Worm (Caenorhabditis elegans) whole organism, L4 larva: ENCODE results near the gene C51E3.9.

ENCODE experiments used
- ces-1 ChIP-seq: fragments of 150-350 bp; sonication (generic microtip); optimal IDR thresholded peaks from 4 replicates; lab custom pipeline; 2014; ENCODE audit warnings: missing biosample characterization, missing genetic modification reagents, missing genetic modification characterization
- duxl-1 ChIP-seq: sonication (generic microtip); optimal IDR thresholded peaks from 2 replicates; lab custom pipeline; 2016; ENCODE audit warnings: mild to moderate bottlenecking, missing genetic modification characterization, moderate library complexity, missing compliant biosample characterization; ENCODE audit not compliant: poor library complexity
- fkh-10 ChIP-seq: fragments of 150-350 bp; optimal IDR thresholded peaks from 2 replicates; lab custom pipeline; 2014; ENCODE audit warnings: missing biosample characterization, missing genetic modification reagents, missing genetic modification characterization
- madf-9 ChIP-seq: fragments of 200-800 bp; sonication (Bioruptor generic); conservative IDR thresholded peaks from 2 replicates; pipeline ENCODE4 v1.3.6; 2022; ENCODE audit warnings: missing genetic modification reagents, missing genetic modification characterization, missing compliant biosample characterization
- mdl-1 ChIP-seq, 2 experiments: fragments of 150-350 bp in 1 of 2; sonication (generic microtip) in 1 of 2; optimal IDR thresholded peaks; 2 replicates each; lab custom pipeline; 2014 to 2017; ENCODE audit warnings: missing biosample characterization in 2 of 2, missing genetic modification characterization in 2 of 2
- skn-1 ChIP-seq: fragments of 150-350 bp; optimal IDR thresholded peaks from 2 replicates; lab custom pipeline; 2014; ENCODE audit warnings: missing biosample characterization, missing genetic modification characterization
- unc-39 ChIP-seq: sonication (generic microtip); optimal IDR thresholded peaks from 2 replicates; lab custom pipeline; 2017; ENCODE audit warnings: missing biosample characterization, missing genetic modification characterization

ce11 chrV:10168870-10169269 is 23.1 kb downstream of the C51E3.9 start:
- TF ChIP-seq ces-1 (GFP tag; lab: Kevin White, UChicago) (no peak), duxl-1 (tag; lab: Kevin White, UChicago) (no peak), skn-1 (tag; lab: Kevin White, UChicago) (no peak), fkh-10 (GFP tag; lab: Kevin White, UChicago) (no peak), madf-9 (GFP tag; lab: Robert Waterston, UW) (no peak), mdl-1 (tag; optimal IDR thresholded peaks at IDR 0.05; lab: Kevin White, UChicago) (no peak), unc-39 (tag; lab: Kevin White, UChicago) (no peak)
